Fruit fly (Drosophila melanogaster): ENCODE measurements around the gene Vps45.
A peak's percentile ranks its signal among the peaks of the same experiment; 100 is the strongest.

Vps45 gene

dm6 chr3R:9572929-9573811 is 9.4 kb downstream of the Vps45 start (continued):
- TF ChIP-seq bcd (GFP tag; optimal IDR thresholded peaks at IDR 0.05) (no peak), CG8089 (GFP tag; optimal IDR thresholded peaks at IDR 0.05) (no peak), HLH4C (GFP tag; IDR thresholded peaks at IDR 0.05; ENCODE audit: partially characterized antibody) (0 out of 3 replicates have a peak, but pooled peaks have one; percentile 20), CG6854 (GFP tag; optimal IDR thresholded peaks at IDR 0.05) (no peak), shn (GFP tag; optimal IDR thresholded peaks at IDR 0.05) (no peak), Hr78 (GFP tag; optimal IDR thresholded peaks at IDR 0.05) (no peak), Dp (GFP tag; optimal IDR thresholded peaks at IDR 0.05) (no peak), Sox102F (GFP tag; optimal IDR thresholded peaks at IDR 0.05) (no peak), dati (GFP tag; IDR thresholded peaks at IDR 0.05) (no peak), gce (GFP tag; IDR thresholded peaks at IDR 0.05) (no peak), fd102C (GFP tag; optimal IDR thresholded peaks at IDR 0.05) (no peak), sc (optimal IDR thresholded peaks at IDR 0.05) (no peak), sc (GFP tag; optimal IDR thresholded peaks at IDR 0.05) (no peak), Side (GFP tag; optimal IDR thresholded peaks at IDR 0.05) (no peak), wdn (GFP tag; IDR thresholded peaks at IDR 0.05) (no peak), CG9215 (GFP tag; IDR thresholded peaks at IDR 0.05) (no peak), cas (GFP tag; IDR thresholded peaks at IDR 0.05) (no peak), NFAT (GFP tag; IDR thresholded peaks at IDR 0.05) (peak; percentile 75; the same call in 1 of the 2 replicates), CG4424 (GFP tag; optimal IDR thresholded peaks at IDR 0.05) (no peak), CG4730 (GFP tag; IDR thresholded peaks at IDR 0.05) (no peak), CG2120 (GFP tag; optimal IDR thresholded peaks at IDR 0.05) (no peak), Hmr (GFP tag; optimal IDR thresholded peaks at IDR 0.05) (no peak), CG3726 (GFP tag; IDR thresholded peaks at IDR 0.05) (no peak), Drgx (GFP tag; IDR thresholded peaks at IDR 0.05) (no peak), gfzf (GFP tag; optimal IDR thresholded peaks at IDR 0.05) (no peak), CG7271 (tag; optimal IDR thresholded peaks at IDR 0.05) (no peak), CG2129 (GFP tag; IDR thresholded peaks at IDR 0.05; ENCODE audit: partially characterized antibody) (no peak), Abd-B (GFP tag; optimal IDR thresholded peaks at IDR 0.05) (no peak), Sox100B (GFP tag; optimal IDR thresholded peaks at IDR 0.05) (no peak), H15 (GFP tag; IDR thresholded peaks at IDR 0.05) (no peak), CG10959 (GFP tag; IDR thresholded peaks at IDR 0.05) (no peak), jing (GFP tag; optimal IDR thresholded peaks at IDR 0.05) (no peak), Gug (GFP tag; IDR thresholded peaks at IDR 0.05) (no peak), CG14441 (GFP tag; IDR thresholded peaks at IDR 0.05) (peak; percentile 38; the same call in 1 of the 2 replicates), CG8290 (GFP tag; optimal IDR thresholded peaks at IDR 0.05) (no peak), CG8290 (tag; optimal IDR thresholded peaks at IDR 0.05) (peak in 1 of 2 experiments; percentile 28), CG14710 (tag; optimal IDR thresholded peaks at IDR 0.05) (no peak), grau (tag; optimal IDR thresholded peaks at IDR 0.05) (no peak), CG16779 (GFP tag; IDR thresholded peaks at IDR 0.05) (no peak), CG3847 (GFP tag; IDR thresholded peaks at IDR 0.05) (no peak), CG1832 (GFP tag; optimal IDR thresholded peaks at IDR 0.05) (no peak), CG12219 (GFP tag; optimal IDR thresholded peaks at IDR 0.05) (no peak), Spps (tag; optimal IDR thresholded peaks at IDR 0.05) (no peak), trem (tag; optimal IDR thresholded peaks at IDR 0.05) (no peak), CG11085 (GFP tag; IDR thresholded peaks at IDR 0.05) (0 out of 2 replicates have a peak, but pooled peaks have one; percentile 15), ttk (GFP tag; IDR thresholded peaks at IDR 0.05) (0 out of 2 replicates have a peak, but pooled peaks have one; percentile 25), bowl (GFP tag; IDR thresholded peaks at IDR 0.05) (peak; percentile 45; the same call in 1 of the 2 replicates), tna (GFP tag; IDR thresholded peaks at IDR 0.05; ENCODE audit: partially characterized antibody) (peak; percentile 55; the same call in 1 of the 2 replicates), CG16815 (GFP tag; optimal IDR thresholded peaks at IDR 0.05) (no peak), CoRest (tag; optimal IDR thresholded peaks at IDR 0.05) (no peak)

Measured in whole organism, embryonic.